Fruit fly (Drosophila melanogaster): ENCODE data around the gene Srrm234.

- TF ChIP-seq Eip75B (GFP tag; optimal IDR thresholded peaks at IDR 0.05) (no peak), ss (GFP tag; optimal IDR thresholded peaks at IDR 0.05) (no peak), CG6163 (GFP tag; IDR thresholded peaks at IDR 0.05) (no peak), Gug (GFP tag; IDR thresholded peaks at IDR 0.05) (no peak), Eip78C (GFP tag) (no peak)
These were observed 10.4 kb upstream of the Srrm234 start for dm6 chr3L:1675242-1675641.
